Worm (Caenorhabditis elegans) whole organism, midembryonic: Measurements from ENCODE around the gene ZK616.2.

Source experiments
- T22C8.4 ChIP-seq: fragments of 200-800 bp; sonication (Bioruptor generic); IDR thresholded peaks from 2 replicates; pipeline ENCODE4 v1.3.6; 2022; ENCODE audit warnings: missing genetic modification characterization, missing compliant biosample characterization
- klf-2 ChIP-seq: fragments of 200-800 bp; sonication (Bioruptor generic); conservative IDR thresholded peaks from 2 replicates; pipeline ENCODE4 v1.3.6; 2022; ENCODE audit warnings: missing genetic modification reagents, missing genetic modification characterization, missing compliant biosample characterization
- med-1 ChIP-seq: sonication (generic microtip); optimal IDR thresholded peaks from 2 replicates; lab custom pipeline; 2017; ENCODE audit warnings: missing genetic modification characterization, mild to moderate bottlenecking, missing compliant biosample characterization, antibody characterized with exemption, missing genetic modification reagents; ENCODE audit not compliant: insufficient read depth
- ref-1 ChIP-seq: fragments of 200-800 bp; sonication (Bioruptor generic); conservative IDR thresholded peaks from 2 replicates; pipeline ENCODE4 v1.3.6; 2022; ENCODE audit warnings: missing genetic modification reagents, missing genetic modification characterization, missing compliant biosample characterization
- ztf-29 ChIP-seq: fragments of 200-800 bp; sonication (Bioruptor generic); IDR thresholded peaks from 2 replicates; pipeline ENCODE4 v1.3.6; 2022; ENCODE audit warnings: missing genetic modification reagents, missing genetic modification characterization, missing compliant biosample characterization

DNA sequence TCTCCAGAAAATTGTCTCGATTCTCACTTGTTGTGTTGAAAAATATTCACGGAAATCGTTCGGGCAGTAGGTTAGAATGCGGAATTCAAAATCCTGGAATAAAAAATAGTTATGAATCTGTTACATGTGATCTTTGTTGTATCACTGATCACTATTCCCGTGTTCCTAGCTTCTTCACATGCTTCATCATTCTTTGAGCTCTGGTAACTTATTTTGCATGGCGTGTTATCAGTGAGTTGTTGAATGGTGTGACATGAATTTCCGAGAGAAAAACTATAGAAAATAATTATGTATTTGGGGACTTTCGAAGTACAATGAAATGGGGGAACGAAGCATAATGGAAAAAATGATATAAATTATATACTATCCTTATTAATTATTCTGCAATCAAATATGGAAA lies 4.1 kb upstream of the ZK616.2 start:
- TF ChIP-seq med-1 (GFP tag; lab: Kevin White, UChicago) (no peak), klf-2 (no peak), T22C8.4 (GFP tag; lab: Robert Waterston, UW) (no peak), ztf-29 (GFP tag; lab: Robert Waterston, UW) (no peak), ref-1 (no peak)
